Fruit fly (Drosophila melanogaster) whole organism, wandering third instar larva: ENCODE measurements around the gene CG10730.
A peak's percentile ranks its signal among the peaks of the same experiment; 100 is the strongest.

Experiments used
- Abd-B ChIP-seq: fragments of >200 bp; optimal IDR thresholded peaks from 2 replicates; lab custom pipeline; 2017; ENCODE audit warnings: missing biosample characterization, missing genetic modification characterization
- CG32264 ChIP-seq: fragments of 200-800 bp; sonication (Bioruptor generic); optimal IDR thresholded peaks from 2 replicates; lab custom pipeline; 2016; ENCODE audit warnings: missing biosample characterization, missing genetic modification characterization
- CG9705 ChIP-seq: fragments of 200-800 bp; sonication (Bioruptor generic); optimal IDR thresholded peaks from 2 replicates; lab custom pipeline; 2018; ENCODE audit warnings: missing biosample characterization, mild to moderate bottlenecking, missing genetic modification characterization
- CrebA ChIP-seq: fragments of 200-800 bp; sonication (Bioruptor generic); optimal IDR thresholded peaks from 2 replicates; lab custom pipeline; 2016; ENCODE audit warnings: missing biosample characterization, mild to moderate bottlenecking, missing genetic modification characterization, borderline replicate concordance
- Dfd ChIP-seq: fragments of >200 bp; optimal IDR thresholded peaks from 2 replicates; lab custom pipeline; 2017; ENCODE audit warnings: missing biosample characterization, missing genetic modification characterization
- Dif ChIP-seq: fragments of 200-275, 200-300 bp; sonication (Bioruptor generic); optimal IDR thresholded peaks from 2 replicates; lab custom pipeline; 2018; ENCODE audit warnings: missing biosample characterization, missing genetic modification characterization; ENCODE audit not compliant: partially characterized antibody
- GATAd ChIP-seq: sonication (Bioruptor generic); optimal IDR thresholded peaks from 2 replicates; lab custom pipeline; 2016; ENCODE audit warnings: missing biosample characterization, missing genetic modification characterization
- HLH106 ChIP-seq: fragments of 200-800 bp; optimal IDR thresholded peaks from 3 replicates; lab custom pipeline; 2019; ENCODE audit warnings: missing biosample characterization, mild to moderate bottlenecking, missing genetic modification characterization, moderate library complexity
- Hnf4 ChIP-seq: fragments of 200-800 bp; sonication (Bioruptor generic); optimal IDR thresholded peaks from 2 replicates; lab custom pipeline; 2016; ENCODE audit warnings: missing biosample characterization, mild to moderate bottlenecking, missing genetic modification characterization
- Hr78 ChIP-seq: fragments of >200 bp; optimal IDR thresholded peaks from 2 replicates; lab custom pipeline; 2017; ENCODE audit warnings: missing biosample characterization, missing genetic modification characterization
- Hr83 ChIP-seq: fragments of 200-300 bp; sonication (Bioruptor generic); optimal IDR thresholded peaks from 2 replicates; lab custom pipeline; 2016; ENCODE audit warnings: missing biosample characterization, mild to moderate bottlenecking, missing genetic modification characterization, moderate library complexity; ENCODE audit not compliant: poor library complexity, severe bottlenecking
- Jra ChIP-seq: sonication (Bioruptor generic); optimal IDR thresholded peaks from 2 replicates; lab custom pipeline; 2016; ENCODE audit warnings: missing biosample characterization, missing genetic modification characterization
- Mio ChIP-seq: sonication (Bioruptor generic); optimal IDR thresholded peaks from 2 replicates; lab custom pipeline; 2016; ENCODE audit warnings: missing biosample characterization, missing genetic modification characterization
- Myc ChIP-seq: fragments of >200 bp; optimal IDR thresholded peaks from 2 replicates; lab custom pipeline; 2017
- N ChIP-seq: fragments of >200 bp; optimal IDR thresholded peaks from 2 replicates; lab custom pipeline; 2018; ENCODE audit warnings: missing biosample characterization, missing external identifiers, missing genetic modification characterization
- OdsH ChIP-seq: fragments of 200-800 bp; sonication (Bioruptor generic); optimal IDR thresholded peaks from 2 replicates; lab custom pipeline; 2016; ENCODE audit warnings: missing biosample characterization, mild to moderate bottlenecking, missing genetic modification characterization
- Rel ChIP-seq, 2 experiments: fragments of 200-800 bp; sonication (Bioruptor generic) in 1 of 2; optimal IDR thresholded peaks; 2 replicates in 1 of 2; 3 replicates in 1 of 2; lab custom pipeline; 2016 to 2019; ENCODE audit warnings: mild to moderate bottlenecking in 2 of 2, missing biosample characterization in 2 of 2, missing genetic modification characterization in 2 of 2, moderate library complexity in 1 of 2
- Sp1 ChIP-seq: fragments of 200-800 bp; sonication (Bioruptor generic); optimal IDR thresholded peaks from 3 replicates; lab custom pipeline; 2019; ENCODE audit warnings: missing biosample characterization, mild to moderate bottlenecking, missing genetic modification characterization, moderate library complexity
- Vsx2 ChIP-seq: fragments of 200-300, 225-300 bp; sonication (Bioruptor generic); optimal IDR thresholded peaks from 2 replicates; lab custom pipeline; 2018; ENCODE audit warnings: missing biosample characterization, missing genetic modification characterization; ENCODE audit not compliant: partially characterized antibody
- br ChIP-seq: fragments of 200-800 bp; sonication (Bioruptor generic); optimal IDR thresholded peaks from 2 replicates; lab custom pipeline; 2016; ENCODE audit warnings: missing biosample characterization, missing genetic modification characterization
- brk ChIP-seq: fragments of 200-800 bp; sonication (Bioruptor generic); optimal IDR thresholded peaks from 2 replicates; lab custom pipeline; 2016; ENCODE audit warnings: missing biosample characterization, mild to moderate bottlenecking, missing genetic modification characterization
- dl ChIP-seq, 2 experiments: fragments of 175-275, 200-275 bp in 1 of 2; fragments of 200-275 bp in 1 of 2; sonication (Bioruptor generic); optimal IDR thresholded peaks; lab custom pipeline; 2018; ENCODE audit warnings: mild to moderate bottlenecking in 2 of 2, missing biosample characterization in 2 of 2, missing genetic modification characterization in 2 of 2, moderate library complexity in 2 of 2; ENCODE audit not compliant: partially characterized antibody in 2 of 2, insufficient read depth in 1 of 2
- dmrt93B ChIP-seq: fragments of 200-800 bp; sonication (Bioruptor generic); optimal IDR thresholded peaks from 2 replicates; lab custom pipeline; 2018; ENCODE audit warnings: missing biosample characterization, mild to moderate bottlenecking, missing genetic modification characterization
- dsf ChIP-seq: sonication (Bioruptor generic); optimal IDR thresholded peaks from 2 replicates; lab custom pipeline; 2016; ENCODE audit warnings: missing biosample characterization, missing genetic modification characterization, borderline replicate concordance
- ey ChIP-seq: fragments of 200-800 bp; sonication (Bioruptor generic); optimal IDR thresholded peaks from 2 replicates; lab custom pipeline; 2016; ENCODE audit warnings: missing biosample characterization, missing genetic modification characterization
- foxo ChIP-seq, 2 experiments: fragments of 200-800 bp; sonication (Bioruptor generic); optimal IDR thresholded peaks; 2 replicates in 1 of 2; 3 replicates in 1 of 2; lab custom pipeline; 2016 to 2017; ENCODE audit warnings: missing biosample characterization in 2 of 2, missing genetic modification characterization in 2 of 2
- fru ChIP-seq: fragments of 200-800 bp; sonication (Bioruptor generic); optimal IDR thresholded peaks from 3 replicates; lab custom pipeline; 2016; ENCODE audit warnings: missing biosample characterization, mild to moderate bottlenecking, missing genetic modification characterization
- h ChIP-seq: fragments of 200-800 bp; sonication (Bioruptor generic); optimal IDR thresholded peaks from 3 replicates; lab custom pipeline; 2016; ENCODE audit warnings: missing biosample characterization, mild to moderate bottlenecking, missing genetic modification characterization
- jim ChIP-seq: fragments of 175-275, 200-325 bp; sonication (Bioruptor generic); optimal IDR thresholded peaks from 2 replicates; lab custom pipeline; 2016; ENCODE audit warnings: missing biosample characterization, mild to moderate bottlenecking, missing genetic modification characterization
- lola ChIP-seq: fragments of >200 bp; optimal IDR thresholded peaks from 2 replicates; lab custom pipeline; 2017; ENCODE audit warnings: missing biosample characterization, missing genetic modification characterization
- pan ChIP-seq: fragments of >200 bp; optimal IDR thresholded peaks from 2 replicates; lab custom pipeline; 2017
- psq ChIP-seq: fragments of 200-800 bp; sonication (Bioruptor generic); optimal IDR thresholded peaks from 3 replicates; lab custom pipeline; 2017; ENCODE audit warnings: missing biosample characterization, mild to moderate bottlenecking, missing genetic modification characterization, moderate library complexity
- rgr ChIP-seq: fragments of 200-800 bp; sonication (Bioruptor generic); optimal IDR thresholded peaks from 3 replicates; lab custom pipeline; 2016; ENCODE audit warnings: missing biosample characterization, mild to moderate bottlenecking, missing genetic modification characterization
- sage ChIP-seq: fragments of 200-800 bp; sonication (Bioruptor generic); optimal IDR thresholded peaks from 2 replicates; lab custom pipeline; 2016; ENCODE audit warnings: missing biosample characterization, mild to moderate bottlenecking, missing genetic modification characterization
- sv ChIP-seq: fragments of 200-800 bp; sonication (Bioruptor generic); optimal IDR thresholded peaks from 3 replicates; lab custom pipeline; 2016; ENCODE audit warnings: missing biosample characterization, missing genetic modification characterization
- tai ChIP-seq: sonication (Bioruptor generic); optimal IDR thresholded peaks from 2 replicates; lab custom pipeline; 2016; ENCODE audit warnings: missing biosample characterization, missing genetic modification characterization
- usp ChIP-seq: fragments of >200 bp; optimal IDR thresholded peaks from 2 replicates; lab custom pipeline; 2017; ENCODE audit warnings: missing biosample characterization, missing genetic modification characterization
- woc ChIP-seq: sonication (Bioruptor generic); optimal IDR thresholded peaks from 2 replicates; lab custom pipeline; 2016; ENCODE audit warnings: missing biosample characterization, mild to moderate bottlenecking, missing genetic modification characterization

CG10730 gene

DNA sequence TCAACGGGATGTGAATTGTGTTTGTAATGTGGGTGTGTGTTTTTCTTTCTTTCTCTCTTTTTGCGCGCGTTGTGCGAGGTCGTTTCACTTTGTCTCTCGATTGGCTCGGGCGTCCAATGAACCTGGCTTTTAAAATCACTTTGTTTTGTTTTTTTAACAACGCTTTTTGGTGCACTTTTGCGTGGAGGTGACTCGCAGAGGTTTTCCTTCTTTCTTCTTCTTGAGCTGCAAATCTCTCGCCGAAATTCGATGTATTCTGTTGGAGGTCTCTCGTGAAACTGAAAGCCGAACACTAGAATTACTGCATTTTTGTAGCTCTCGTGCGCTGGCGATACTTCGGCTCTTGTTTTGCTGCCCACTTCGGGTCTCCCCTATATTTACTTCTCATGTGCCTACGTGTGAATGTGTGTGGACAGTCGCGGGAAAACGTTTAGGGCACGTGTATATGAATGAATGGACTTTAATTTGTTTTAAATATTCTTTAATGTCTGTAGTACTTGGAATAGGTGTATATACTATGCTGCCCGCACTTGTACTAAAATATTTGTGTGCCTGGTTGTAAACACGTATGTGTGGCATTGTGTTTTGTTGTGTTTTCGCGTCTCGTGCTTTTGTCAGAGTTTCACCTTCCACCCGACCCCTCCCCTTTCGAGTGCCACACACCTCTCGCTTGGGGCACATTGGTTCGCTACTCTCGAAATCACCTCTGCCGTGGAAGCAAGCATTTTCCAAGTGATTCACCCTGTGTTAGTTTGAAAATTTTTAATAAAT lies 13.0 kb upstream of the CG10730 start, which contains the start of gene fok (continued):
- TF ChIP-seq pan: no peak
- peak; percentile 78 for TF ChIP-seq dsf (GFP tag; lab: Kevin White, UChicago)
- peak; percentile 97 for TF ChIP-seq Hnf4 (GFP tag; lab: Kevin White, UChicago)
- no peak for TF ChIP-seq usp (GFP tag; lab: Kevin White, UChicago)
- no peak for TF ChIP-seq N (GFP tag; lab: Kevin White, UChicago)

DNA sequence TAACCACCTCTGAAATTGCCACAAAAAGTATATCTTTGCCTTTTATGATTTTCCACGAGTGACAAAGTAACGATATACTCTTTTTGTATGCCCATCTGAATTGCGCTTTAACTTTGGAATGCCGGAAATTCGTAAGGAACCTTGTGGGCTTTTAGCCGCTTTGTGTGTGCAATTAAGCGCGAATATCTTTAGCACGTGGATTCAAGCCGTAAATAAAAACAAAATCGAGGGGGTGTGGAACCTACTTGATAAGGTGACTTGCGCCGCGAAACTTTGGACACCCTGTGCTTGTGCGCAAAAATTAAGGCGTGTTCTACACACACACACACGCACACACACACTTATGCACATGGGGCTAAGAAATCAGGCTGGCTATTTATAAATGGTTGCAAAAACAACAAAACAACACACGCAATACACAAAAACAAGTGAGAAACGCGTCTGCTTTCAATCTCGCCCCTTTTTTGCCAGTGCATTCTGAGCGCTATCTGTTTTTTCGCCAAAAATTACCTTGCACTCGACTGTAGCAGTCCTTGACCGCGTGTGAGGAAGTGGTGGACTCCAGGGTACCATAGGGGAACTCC lies 12.2 kb upstream of the CG10730 start:
- TF ChIP-seq pan: no peak
- no peak for TF ChIP-seq Hr83 (GFP tag; lab: Kevin White, UChicago)
- TF ChIP-seq rgr (GFP tag; lab: Kevin White, UChicago): no peak
- TF ChIP-seq usp (GFP tag; lab: Kevin White, UChicago): no peak
- TF ChIP-seq Vsx2 (GFP tag; lab: Kevin White, UChicago): no peak
- TF ChIP-seq Myc (lab: Kevin White, UChicago): no peak
- no peak for TF ChIP-seq ey (GFP tag; lab: Kevin White, UChicago)
- no peak for TF ChIP-seq brk
- TF ChIP-seq fru: no peak
- no peak for TF ChIP-seq dmrt93B (GFP tag; lab: Kevin White, UChicago)
- no peak for TF ChIP-seq Hnf4 (GFP tag; lab: Kevin White, UChicago)
- no peak for TF ChIP-seq Dfd
- no peak for TF ChIP-seq sv (GFP tag; lab: Kevin White, UChicago)
- no peak for TF ChIP-seq HLH106 (tag; lab: Kevin White, UChicago)
- no peak for TF ChIP-seq Mio (GFP tag; lab: Kevin White, UChicago)
- TF ChIP-seq N (GFP tag; lab: Kevin White, UChicago): no peak
- TF ChIP-seq CrebA (GFP tag; lab: Kevin White, UChicago): no peak
- TF ChIP-seq, all 38 proteins: peak for 0

DNA sequence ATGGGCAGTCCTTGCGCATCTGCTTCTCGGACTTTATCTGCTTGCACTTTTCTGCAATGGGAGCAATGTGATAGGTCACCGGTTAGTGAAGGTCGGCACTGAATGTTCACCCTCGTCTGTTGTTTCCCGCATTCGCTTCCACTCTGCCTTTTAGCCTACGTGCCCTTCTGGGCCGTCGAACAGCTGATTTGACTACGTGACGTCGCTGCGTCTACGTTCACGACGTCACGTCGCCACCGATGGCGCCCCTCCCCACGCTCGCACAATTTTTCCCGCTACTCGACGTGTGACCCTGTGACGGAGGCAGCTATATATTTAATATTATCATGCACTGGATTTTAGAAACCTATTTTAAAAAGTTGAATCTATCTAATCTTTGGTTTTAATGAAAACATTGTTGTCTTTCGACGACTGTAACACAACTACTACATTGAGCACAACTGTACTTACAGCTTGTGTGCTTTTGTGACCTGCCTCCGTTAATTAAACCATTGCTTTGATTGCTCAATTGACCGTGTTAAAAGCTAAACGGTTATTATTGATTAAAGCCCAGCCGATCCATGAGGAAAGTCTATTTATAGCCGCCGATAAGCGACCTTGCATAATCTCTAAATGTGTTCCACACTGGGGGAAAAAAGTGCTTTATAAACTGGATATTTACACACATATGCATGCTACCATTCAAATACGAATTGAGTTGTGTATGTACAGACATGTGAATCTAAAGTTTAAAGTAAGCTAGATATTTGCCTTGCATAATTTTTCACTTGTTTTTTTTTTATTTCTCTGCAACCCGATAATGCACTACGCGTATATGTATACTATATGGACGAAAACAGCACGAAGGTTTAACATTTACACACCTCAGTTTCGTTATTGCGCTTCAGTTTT lies 11.2 kb upstream of the CG10730 start:
- no peak for TF ChIP-seq lola (GFP tag; lab: Kevin White, UChicago)
- TF ChIP-seq h: peak; percentile 47
- no peak for TF ChIP-seq usp (GFP tag; lab: Kevin White, UChicago)
- TF ChIP-seq OdsH (GFP tag; lab: Kevin White, UChicago): peak; percentile 47
- TF ChIP-seq ey (GFP tag; lab: Kevin White, UChicago): peak; percentile 39
- TF ChIP-seq CG9705 (GFP tag; lab: Kevin White, UChicago): no peak
- TF ChIP-seq fru: peak; percentile 8
- peak; percentile 8 for TF ChIP-seq psq
- TF ChIP-seq Jra (GFP tag; lab: Kevin White, UChicago): no peak
- TF ChIP-seq CG32264 (GFP tag; lab: Kevin White, UChicago): no peak
- no peak for TF ChIP-seq Vsx2 (GFP tag; lab: Kevin White, UChicago)
- no peak for TF ChIP-seq GATAd (GFP tag; lab: Kevin White, UChicago)
- no peak for TF ChIP-seq Hr78
- TF ChIP-seq CrebA (GFP tag; lab: Kevin White, UChicago): no peak
- no peak for TF ChIP-seq sv (GFP tag; lab: Kevin White, UChicago)
- TF ChIP-seq Dif (GFP tag; lab: Kevin White, UChicago): no peak
- TF ChIP-seq Dfd: no peak
- TF ChIP-seq rgr (GFP tag; lab: Kevin White, UChicago): peak; percentile 53
- no peak for TF ChIP-seq Abd-B (GFP tag; lab: Kevin White, UChicago)
- TF ChIP-seq pan: no peak
- no peak for TF ChIP-seq Rel (GFP tag; optimal IDR thresholded peaks at IDR 0.05; lab: Kevin White, UChicago)
- TF ChIP-seq Rel (tag; optimal IDR thresholded peaks at IDR 0.05; lab: Kevin White, UChicago): no peak
- no peak for TF ChIP-seq N (GFP tag; lab: Kevin White, UChicago)
- TF ChIP-seq HLH106 (tag; lab: Kevin White, UChicago): peak; percentile 22
- TF ChIP-seq Hnf4 (GFP tag; lab: Kevin White, UChicago): peak; percentile 33
- no peak for TF ChIP-seq dsf (GFP tag; lab: Kevin White, UChicago)
- no peak for TF ChIP-seq sage
- TF ChIP-seq foxo (GFP tag; optimal IDR thresholded peaks at IDR 0.05; lab: Kevin White, UChicago): peak in 1 of 2 experiments; percentile 57
- TF ChIP-seq Myc (lab: Kevin White, UChicago): no peak
- TF ChIP-seq Sp1 (GFP tag; lab: Kevin White, UChicago): no peak
- no peak for TF ChIP-seq jim (GFP tag; lab: Kevin White, UChicago)
- no peak for TF ChIP-seq woc (GFP tag; lab: Kevin White, UChicago)
- no peak for TF ChIP-seq tai (GFP tag; lab: Kevin White, UChicago)
- peak; percentile 21 for TF ChIP-seq brk
- no peak for TF ChIP-seq Mio (GFP tag; lab: Kevin White, UChicago)
- no peak for TF ChIP-seq Hr83 (GFP tag; lab: Kevin White, UChicago)
- TF ChIP-seq br (GFP tag; lab: Kevin White, UChicago): peak; percentile 22
- peak; percentile 25 for TF ChIP-seq dmrt93B (GFP tag; lab: Kevin White, UChicago)
- TF ChIP-seq dl (GFP tag; optimal IDR thresholded peaks at IDR 0.05; lab: Kevin White, UChicago; ENCODE audit: insufficient read depth in 1 of 2, partially characterized antibody in 2 of 2): no peak
